Worm (Caenorhabditis elegans) whole organism, L3 larva: ENCODE measurements around the gene M6.4.

Experiments
- ZK546.5 ChIP-seq: sonication (generic microtip); optimal IDR thresholded peaks from 2 replicates; lab custom pipeline; 2017; ENCODE audit warnings: missing biosample characterization, missing genetic modification characterization
- aly-2 ChIP-seq: fragments of 150-350 bp; optimal IDR thresholded peaks from 2 replicates; lab custom pipeline; 2014; ENCODE audit warnings: missing biosample characterization, missing genetic modification characterization
- ama-1 ChIP-seq: fragments of 150-350 bp; optimal IDR thresholded peaks from 2 replicates; lab custom pipeline; 2018
- ceh-16 ChIP-seq: sonication (generic microtip); optimal IDR thresholded peaks from 2 replicates; lab custom pipeline; 2017; ENCODE audit warnings: missing biosample characterization, missing genetic modification characterization
- ceh-28 ChIP-seq: fragments of 150-350 bp; optimal IDR thresholded peaks from 2 replicates; lab custom pipeline; 2014; ENCODE audit warnings: missing biosample characterization, missing genetic modification reagents, missing genetic modification characterization
- ceh-82 ChIP-seq: fragments of 150-350 bp; optimal IDR thresholded peaks from 2 replicates; lab custom pipeline; 2014; ENCODE audit warnings: missing biosample characterization, missing genetic modification characterization
- ceh-9 ChIP-seq: sonication (generic microtip); optimal IDR thresholded peaks from 2 replicates; lab custom pipeline; 2018; ENCODE audit warnings: missing biosample characterization, missing genetic modification characterization
- daf-12 ChIP-seq: fragments of 150-350 bp; optimal IDR thresholded peaks from 2 replicates; lab custom pipeline; 2014; ENCODE audit warnings: missing biosample characterization, missing genetic modification reagents, missing genetic modification characterization
- egl-27 ChIP-seq: sonication (generic microtip); optimal IDR thresholded peaks from 4 replicates; lab custom pipeline; 2017; ENCODE audit warnings: missing biosample characterization, missing genetic modification reagents, missing genetic modification characterization
- egl-5 ChIP-seq: fragments of 150-350 bp; optimal IDR thresholded peaks from 2 replicates; lab custom pipeline; 2017; ENCODE audit warnings: missing biosample characterization, missing genetic modification reagents, missing genetic modification characterization, inconsistent platforms
- elt-1 ChIP-seq: fragments of 150-350 bp; optimal IDR thresholded peaks from 2 replicates; lab custom pipeline; 2014; ENCODE audit warnings: missing biosample characterization, missing genetic modification characterization
- elt-2 ChIP-seq: sonication (generic microtip); optimal IDR thresholded peaks from 2 replicates; lab custom pipeline; 2016; ENCODE audit warnings: missing genetic modification reagents, mild to moderate bottlenecking, missing genetic modification characterization, missing compliant biosample characterization
- fkh-10 ChIP-seq: sonication (generic microtip); optimal IDR thresholded peaks from 2 replicates; lab custom pipeline; 2017; ENCODE audit warnings: missing biosample characterization, missing genetic modification reagents, missing genetic modification characterization
- fkh-2 ChIP-seq: fragments of 150-350 bp; optimal IDR thresholded peaks from 2 replicates; lab custom pipeline; 2014; ENCODE audit warnings: missing biosample characterization, missing genetic modification reagents, missing genetic modification characterization
- fos-1 ChIP-seq: fragments of 150-350 bp; optimal IDR thresholded peaks from 2 replicates; lab custom pipeline; 2014; ENCODE audit warnings: missing biosample characterization, missing genetic modification characterization
- hmg-11 ChIP-seq: sonication (generic microtip); optimal IDR thresholded peaks from 2 replicates; lab custom pipeline; 2016; ENCODE audit warnings: missing genetic modification characterization, missing compliant biosample characterization
- jun-1 ChIP-seq: fragments of 150-350 bp; optimal IDR thresholded peaks from 2 replicates; lab custom pipeline; 2014; ENCODE audit warnings: missing biosample characterization, missing genetic modification reagents, missing genetic modification characterization
- lin-15B ChIP-seq: fragments of 150-350 bp; optimal IDR thresholded peaks from 2 replicates; lab custom pipeline; 2014; ENCODE audit warnings: missing biosample characterization, missing genetic modification characterization
- lin-39 ChIP-seq: fragments of 150-350 bp; optimal IDR thresholded peaks from 2 replicates; lab custom pipeline; 2018; ENCODE audit warnings: missing biosample characterization, missing genetic modification reagents, missing genetic modification characterization
- mdl-1 ChIP-seq: fragments of 150-350 bp; optimal IDR thresholded peaks from 2 replicates; lab custom pipeline; 2014; ENCODE audit warnings: missing biosample characterization, missing genetic modification characterization
- mml-1 ChIP-seq: fragments of 150-350 bp; sonication (generic microtip); optimal IDR thresholded peaks from 3 replicates; lab custom pipeline; 2014; ENCODE audit warnings: missing biosample characterization, missing genetic modification characterization
- nfya-1 ChIP-seq: sonication (generic microtip); optimal IDR thresholded peaks from 2 replicates; lab custom pipeline; 2017; ENCODE audit warnings: missing genetic modification characterization, mild to moderate bottlenecking, missing compliant biosample characterization, antibody characterized with exemption, moderate library complexity; ENCODE audit not compliant: insufficient read depth
- nhr-11 ChIP-seq: fragments of 150-350 bp; optimal IDR thresholded peaks from 2 replicates; lab custom pipeline; 2014; ENCODE audit warnings: missing biosample characterization, missing genetic modification characterization
- nhr-12 ChIP-seq: fragments of 150-350 bp; optimal IDR thresholded peaks from 2 replicates; lab custom pipeline; 2014; ENCODE audit warnings: missing biosample characterization, missing genetic modification characterization
- nhr-237 ChIP-seq: fragments of 150-350 bp; optimal IDR thresholded peaks from 2 replicates; lab custom pipeline; 2014; ENCODE audit warnings: missing biosample characterization, missing genetic modification characterization
- nhr-25 ChIP-seq: sonication (generic microtip); optimal IDR thresholded peaks from 2 replicates; lab custom pipeline; 2017; ENCODE audit warnings: missing biosample characterization, missing genetic modification characterization
- nhr-28 ChIP-seq: fragments of 150-350 bp; optimal IDR thresholded peaks from 2 replicates; lab custom pipeline; 2014; ENCODE audit warnings: missing biosample characterization, missing genetic modification characterization
- nhr-67 ChIP-seq: fragments of 150-350 bp; optimal IDR thresholded peaks from 2 replicates; lab custom pipeline; 2014; ENCODE audit warnings: missing biosample characterization, missing genetic modification characterization
- nhr-77 ChIP-seq: fragments of 150-350 bp; optimal IDR thresholded peaks from 2 replicates; lab custom pipeline; 2014; ENCODE audit warnings: missing biosample characterization, missing genetic modification characterization
- pha-4 ChIP-seq: fragments of 150-350 bp; optimal IDR thresholded peaks from 2 replicates; lab custom pipeline; 2014; ENCODE audit warnings: missing biosample characterization, missing genetic modification reagents, missing genetic modification characterization
- pqm-1 ChIP-seq: fragments of 150-350 bp; optimal IDR thresholded peaks from 2 replicates; lab custom pipeline; 2017; ENCODE audit warnings: missing biosample characterization, missing genetic modification characterization, inconsistent platforms
- sea-2 ChIP-seq: fragments of 150-350 bp; sonication (generic microtip); optimal IDR thresholded peaks from 4 replicates; lab custom pipeline; 2014; ENCODE audit warnings: missing biosample characterization, missing genetic modification reagents, missing genetic modification characterization
- skn-1 ChIP-seq: fragments of 150-350 bp; optimal IDR thresholded peaks from 2 replicates; lab custom pipeline; 2014; ENCODE audit warnings: missing biosample characterization, missing genetic modification characterization
- snpc-4 ChIP-seq: fragments of 150-350 bp; optimal IDR thresholded peaks from 2 replicates; lab custom pipeline; 2014; ENCODE audit warnings: missing biosample characterization, missing genetic modification characterization
- tbx-2 ChIP-seq: sonication (generic microtip); optimal IDR thresholded peaks from 2 replicates; lab custom pipeline; 2016; ENCODE audit warnings: mild to moderate bottlenecking, missing genetic modification characterization, missing compliant biosample characterization
- ztf-11 ChIP-seq: fragments of 150-350 bp; optimal IDR thresholded peaks from 2 replicates; lab custom pipeline; 2014; ENCODE audit warnings: missing biosample characterization, missing genetic modification characterization
- ztf-4 ChIP-seq: fragments of 150-350 bp; optimal IDR thresholded peaks from 2 replicates; lab custom pipeline; 2014; ENCODE audit warnings: missing biosample characterization, missing genetic modification characterization

M6.4 gene

DNA sequence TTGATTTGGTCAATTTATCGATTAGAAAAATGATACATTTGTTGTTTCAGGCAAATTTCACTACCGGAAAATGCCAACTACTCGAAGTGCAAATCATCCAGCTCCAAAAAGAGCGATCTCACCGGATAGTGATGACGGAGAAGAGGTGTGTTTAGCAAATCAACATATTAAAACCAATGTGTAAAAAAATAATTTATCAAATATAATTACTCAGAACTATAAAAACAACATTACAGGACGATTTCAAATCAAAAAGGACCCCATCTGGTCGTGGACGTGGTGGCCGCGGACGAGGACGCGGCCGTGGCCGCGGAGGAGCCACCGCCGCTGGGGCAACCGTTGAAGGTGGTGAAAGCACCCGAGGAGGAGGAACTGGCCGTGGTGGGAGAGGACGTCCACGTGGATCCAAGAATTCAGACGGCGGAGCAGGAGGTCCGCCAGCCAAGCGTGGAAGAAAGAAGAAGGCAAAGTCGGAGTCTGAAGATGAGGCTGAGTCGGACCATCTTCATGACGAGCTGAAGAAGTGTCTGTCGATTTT, 35.0 kb upstream of the M6.4 start, which contains the start of gene F13C5.2:
F13C5.2 (plus strand) TSS at position 51 of the 538 bp plus-strand sequence.
- TF ChIP-seq ZK546.5 (tag; lab: Kevin White, UChicago) (no peak), hmg-11 (no peak), mml-1 (tag; lab: Kevin White, UChicago) (no peak), egl-27 (tag; lab: Kevin White, UChicago) (no peak), snpc-4 (tag; lab: Kevin White, UChicago) (no peak)
- TF ChIP-seq, all 47 proteins: peak for 0

DNA sequence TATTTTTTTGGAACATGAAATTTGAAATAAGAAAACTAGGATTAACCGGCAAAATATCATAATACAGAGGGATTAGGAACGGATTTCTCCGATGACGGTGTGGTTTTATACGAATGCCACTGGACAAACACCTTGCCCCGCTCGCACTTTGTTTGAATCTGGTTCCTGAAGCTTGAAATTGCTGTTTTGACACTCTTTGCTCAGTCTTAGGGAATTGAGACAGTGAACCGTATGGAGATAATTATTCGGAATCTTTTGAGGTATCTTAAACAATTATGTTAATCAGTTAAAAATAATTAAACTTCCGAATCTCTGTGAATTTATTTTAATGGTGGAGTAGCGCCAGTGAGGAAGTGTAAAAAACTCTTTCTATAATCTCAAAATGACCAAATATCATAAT, 29.5 kb upstream of the M6.4 start, which contains the start of gene F13C5.3:
F13C5.3 (minus strand) TSS at position 101 of the 400 bp plus-strand sequence.
- TF ChIP-seq hmg-11 = no peak
- no peak for TF ChIP-seq lin-39
- no peak for TF ChIP-seq mml-1 (tag; lab: Kevin White, UChicago)
- no peak for TF ChIP-seq egl-27 (tag; lab: Kevin White, UChicago)
- TF ChIP-seq nhr-11 (tag; lab: Kevin White, UChicago) = no peak
- TF ChIP-seq, all 47 proteins: peak for 0

DNA sequence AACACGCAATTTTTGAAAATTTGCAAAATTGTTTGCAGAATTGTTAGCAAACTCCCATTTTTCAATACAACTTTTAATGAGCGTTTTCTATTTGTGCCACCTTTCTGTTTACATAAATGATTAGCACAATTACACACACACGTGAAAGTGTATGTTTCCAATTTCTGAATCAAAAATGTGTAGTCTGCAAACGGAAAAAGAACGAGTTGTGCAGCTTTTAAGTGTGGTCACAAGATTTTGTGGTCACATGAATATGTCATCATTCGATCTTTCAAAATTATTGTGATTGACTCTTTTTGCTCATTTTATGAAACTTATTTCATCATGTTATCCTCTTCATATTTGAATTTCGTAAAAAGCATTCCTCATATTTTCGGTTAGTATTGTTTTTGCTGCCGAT, 28.3 kb upstream of the M6.4 start:
- TF ChIP-seq jun-1 (tag; lab: Kevin White, UChicago) (no peak), lin-15B (tag; lab: Kevin White, UChicago) (no peak), elt-2 (peak; percentile 53), fkh-2 (tag; lab: Kevin White, UChicago) (no peak), egl-5 (tag; lab: Kevin White, UChicago) (no peak), ztf-11 (tag; lab: Kevin White, UChicago) (no peak), ama-1 (no peak), ceh-9 (no peak), sea-2 (no peak), fos-1 (tag; lab: Kevin White, UChicago) (no peak), ceh-28 (tag; lab: Kevin White, UChicago) (no peak), pha-4 (tag; lab: Kevin White, UChicago) (peak; percentile 86), ztf-4 (no peak), nhr-25 (no peak), daf-12 (tag; lab: Kevin White, UChicago) (no peak), pqm-1 (tag; lab: Kevin White, UChicago) (peak; percentile 46), mdl-1 (tag; lab: Kevin White, UChicago) (no peak), aly-2 (no peak), nhr-12 (tag; lab: Kevin White, UChicago) (no peak), hmg-11 (no peak), elt-1 (no peak), nhr-67 (tag; lab: Kevin White, UChicago) (no peak)
- TF ChIP-seq, all 47 proteins: peak for 3

DNA sequence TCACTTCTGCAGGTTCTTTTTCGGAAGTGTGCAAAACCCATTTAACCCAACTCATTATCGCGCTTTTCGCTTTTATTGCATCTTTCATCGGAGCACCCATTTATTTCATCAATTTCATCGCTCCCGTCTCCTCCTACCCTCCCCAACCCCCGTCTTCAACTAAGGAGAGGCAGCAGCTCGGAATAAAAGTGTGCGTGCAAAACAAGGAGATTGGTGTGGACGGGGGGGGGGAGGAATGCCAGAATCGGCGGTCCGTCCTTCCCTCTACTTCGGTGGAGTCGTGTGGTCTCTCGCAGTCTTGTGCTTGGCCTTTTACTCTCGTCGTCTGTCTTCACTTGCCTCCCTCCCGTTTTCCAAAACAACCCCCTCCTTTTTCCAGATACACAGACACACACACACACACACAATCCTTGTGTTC, 27.6 kb upstream of the M6.4 start:
- no peak for TF ChIP-seq ceh-16
- no peak for TF ChIP-seq elt-2
- TF ChIP-seq snpc-4 (tag; lab: Kevin White, UChicago) = peak; percentile 13
- peak; percentile 40 for TF ChIP-seq skn-1 (tag; lab: Kevin White, UChicago)
- TF ChIP-seq nfya-1 (tag; lab: Kevin White, UChicago) = peak; percentile 55
- peak; percentile 3 for TF ChIP-seq tbx-2
- TF ChIP-seq hmg-11 = peak; percentile 72
- TF ChIP-seq lin-39 = peak; percentile 84

DNA sequence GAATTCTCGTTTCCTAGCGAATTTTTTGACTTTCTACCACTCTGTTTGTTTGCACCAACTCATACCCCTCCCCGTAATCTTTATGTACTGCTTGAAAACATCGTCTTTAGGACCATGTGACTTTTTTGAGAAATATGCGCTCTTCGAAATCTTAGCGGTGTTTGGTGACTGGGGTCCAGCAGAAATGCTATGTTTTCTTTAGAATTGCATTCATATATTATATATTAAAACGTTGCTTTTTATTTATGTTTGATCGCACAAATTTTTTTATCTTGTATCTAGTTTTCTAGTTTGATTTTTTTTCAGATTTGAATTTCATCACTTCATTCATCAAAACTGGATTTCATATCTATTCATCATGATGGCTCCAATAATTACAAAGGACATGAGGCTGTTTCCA, 27.1 kb upstream of the M6.4 start, which contains the start of gene F13C5.1:
F13C5.1 (plus strand) TSS at position 301 of the 400 bp plus-strand sequence.
- TF ChIP-seq aly-2 (no peak), daf-12 (tag; lab: Kevin White, UChicago) (no peak), fkh-10 (GFP tag; lab: Kevin White, UChicago) (no peak), nhr-11 (tag; lab: Kevin White, UChicago) (no peak), elt-1 (no peak), jun-1 (tag; lab: Kevin White, UChicago) (no peak), ceh-16 (no peak), nhr-237 (tag; lab: Kevin White, UChicago) (no peak), egl-5 (tag; lab: Kevin White, UChicago) (no peak), nhr-28 (tag; lab: Kevin White, UChicago) (no peak), ceh-82 (tag; lab: Kevin White, UChicago) (no peak), nhr-77 (tag; lab: Kevin White, UChicago) (no peak), pqm-1 (tag; lab: Kevin White, UChicago) (no peak), fos-1 (tag; lab: Kevin White, UChicago) (no peak), tbx-2 (no peak), lin-39 (no peak), ceh-9 (no peak)
